Worm (Caenorhabditis elegans) whole organism, mixed stage, embryonic: ENCODE data around the gene srw-122.

Experiments
- bed-3 ChIP-seq: fragments of 200-800 bp; sonication (Bioruptor generic); optimal IDR thresholded peaks from 3 replicates; lab custom pipeline; 2018; ENCODE audit warnings: mild to moderate bottlenecking, missing genetic modification characterization, moderate library complexity, missing compliant biosample characterization
- blmp-1 ChIP-seq: fragments of 150-350 bp; optimal IDR thresholded peaks from 2 replicates; lab custom pipeline; 2014; ENCODE audit warnings: missing biosample characterization, missing genetic modification characterization
- ceh-39 ChIP-seq: fragments of 150-350 bp; optimal IDR thresholded peaks from 2 replicates; lab custom pipeline; 2014; ENCODE audit warnings: missing biosample characterization, missing genetic modification characterization
- ceh-43 ChIP-seq: fragments of 200-800 bp; sonication (Bioruptor generic); optimal IDR thresholded peaks from 2 replicates; lab custom pipeline; 2018; ENCODE audit warnings: mild to moderate bottlenecking, missing genetic modification characterization, moderate library complexity, missing compliant biosample characterization
- cnd-1 ChIP-seq: fragments of 200-800 bp; sonication (Bioruptor generic); optimal IDR thresholded peaks from 2 replicates; lab custom pipeline; 2018; ENCODE audit warnings: mild to moderate bottlenecking, missing genetic modification characterization, missing compliant biosample characterization
- drap-1 ChIP-seq: fragments of 200-800 bp; sonication (Bioruptor generic); optimal IDR thresholded peaks from 3 replicates; lab custom pipeline; 2018; ENCODE audit warnings: mild to moderate bottlenecking, missing genetic modification characterization, missing compliant biosample characterization
- elt-1 ChIP-seq: sonication (generic microtip); optimal IDR thresholded peaks from 2 replicates; lab custom pipeline; 2017; ENCODE audit warnings: missing genetic modification characterization, mild to moderate bottlenecking, missing compliant biosample characterization, antibody characterized with exemption, moderate library complexity, borderline replicate concordance; ENCODE audit not compliant: insufficient read depth
- elt-3 ChIP-seq: fragments of 150-350 bp; optimal IDR thresholded peaks from 2 replicates; lab custom pipeline; 2014; ENCODE audit warnings: missing biosample characterization, missing genetic modification characterization
- ham-2 ChIP-seq: fragments of 200-800 bp; sonication (Bioruptor generic); optimal IDR thresholded peaks from 2 replicates; lab custom pipeline; 2018; ENCODE audit warnings: mild to moderate bottlenecking, missing genetic modification characterization, missing compliant biosample characterization
- hlh-1 ChIP-seq: fragments of 150-350 bp; optimal IDR thresholded peaks from 2 replicates; lab custom pipeline; 2014; ENCODE audit warnings: missing biosample characterization, missing genetic modification reagents, missing genetic modification characterization
- lin-13 ChIP-seq: fragments of 150-350 bp; optimal IDR thresholded peaks from 2 replicates; lab custom pipeline; 2014; ENCODE audit warnings: missing biosample characterization, missing genetic modification characterization
- lin-32 ChIP-seq: fragments of 200-800 bp; sonication (Bioruptor generic); optimal IDR thresholded peaks from 2 replicates; lab custom pipeline; 2018; ENCODE audit warnings: mild to moderate bottlenecking, missing genetic modification characterization, missing compliant biosample characterization
- lsy-2 ChIP-seq: fragments of 150-350 bp; optimal IDR thresholded peaks from 2 replicates; lab custom pipeline; 2014; ENCODE audit warnings: missing biosample characterization, missing genetic modification characterization
- mep-1 ChIP-seq: fragments of 150-350 bp; optimal IDR thresholded peaks from 2 replicates; lab custom pipeline; 2017; ENCODE audit warnings: missing biosample characterization, missing genetic modification reagents, missing genetic modification characterization, inconsistent platforms
- mls-2 ChIP-seq: sonication (generic microtip); optimal IDR thresholded peaks from 2 replicates; lab custom pipeline; 2016; ENCODE audit warnings: mild to moderate bottlenecking, missing genetic modification characterization, moderate library complexity, missing compliant biosample characterization
- nhr-12 ChIP-seq: fragments of 150-350 bp; optimal IDR thresholded peaks from 2 replicates; lab custom pipeline; 2014; ENCODE audit warnings: missing biosample characterization, missing genetic modification characterization
- nhr-28 ChIP-seq: fragments of 150-350 bp; optimal IDR thresholded peaks from 2 replicates; lab custom pipeline; 2014; ENCODE audit warnings: missing biosample characterization, missing genetic modification characterization
- nhr-76 ChIP-seq: sonication (generic microtip); optimal IDR thresholded peaks from 2 replicates; lab custom pipeline; 2017; ENCODE audit warnings: missing biosample characterization, missing genetic modification characterization
- pha-4 ChIP-seq: fragments of 150-350 bp; optimal IDR thresholded peaks from 2 replicates; lab custom pipeline; 2018; ENCODE audit warnings: missing biosample characterization, missing genetic modification reagents, missing genetic modification characterization
- sem-2 ChIP-seq: fragments of 200-800 bp; sonication (Bioruptor generic); optimal IDR thresholded peaks from 2 replicates; lab custom pipeline; 2018; ENCODE audit warnings: mild to moderate bottlenecking, missing genetic modification characterization, missing compliant biosample characterization
- snpc-4 ChIP-seq: fragments of 150-350 bp; optimal IDR thresholded peaks from 2 replicates; lab custom pipeline; 2014; ENCODE audit warnings: missing biosample characterization, missing genetic modification characterization
- sptf-1 ChIP-seq: sonication (generic microtip); optimal IDR thresholded peaks from 2 replicates; lab custom pipeline; 2017; ENCODE audit warnings: mild to moderate bottlenecking, missing genetic modification characterization, moderate library complexity, missing compliant biosample characterization
- tbx-8 ChIP-seq: fragments of 200-800 bp; sonication (Bioruptor generic); optimal IDR thresholded peaks from 2 replicates; lab custom pipeline; 2018; ENCODE audit warnings: mild to moderate bottlenecking, missing genetic modification characterization, moderate library complexity, missing compliant biosample characterization
- unc-120 ChIP-seq: sonication (generic microtip); optimal IDR thresholded peaks from 2 replicates; lab custom pipeline; 2017; ENCODE audit warnings: missing genetic modification characterization, missing compliant biosample characterization; ENCODE audit not compliant: poor library complexity, severe bottlenecking
- unc-39 ChIP-seq: fragments of 150-350 bp; optimal IDR thresholded peaks from 2 replicates; lab custom pipeline; 2014; ENCODE audit warnings: missing biosample characterization, missing genetic modification characterization
- unc-62 ChIP-seq: fragments of 150-350 bp; optimal IDR thresholded peaks from 2 replicates; lab custom pipeline; 2014; ENCODE audit warnings: missing biosample characterization, missing genetic modification reagents, missing genetic modification characterization
- zip-8 ChIP-seq: fragments of 150-350 bp; optimal IDR thresholded peaks from 2 replicates; lab custom pipeline; 2014; ENCODE audit warnings: missing biosample characterization, missing genetic modification characterization

The srw-122 gene

ce11 chrV:2912901-2913300, 39.1 kb downstream of the srw-122 start, which contains the start of gene C31B8.9:
Gene C31B8.9 (minus strand): TSS chrV:2913001.
- no peak for TF ChIP-seq ceh-39
- no peak for TF ChIP-seq unc-120 (tag; lab: Kevin White, UChicago)
- no peak for TF ChIP-seq blmp-1 (tag; lab: Kevin White, UChicago)
- no peak for TF ChIP-seq tbx-8 (GFP tag; lab: Kevin White, UChicago)
- TF ChIP-seq unc-62, result no peak
- TF ChIP-seq snpc-4 (tag; lab: Kevin White, UChicago), result no peak
- TF ChIP-seq sptf-1 (tag; lab: Kevin White, UChicago), result no peak
- TF ChIP-seq unc-39, result no peak
- TF ChIP-seq bed-3 (GFP tag; lab: Kevin White, UChicago), result no peak

DNA sequence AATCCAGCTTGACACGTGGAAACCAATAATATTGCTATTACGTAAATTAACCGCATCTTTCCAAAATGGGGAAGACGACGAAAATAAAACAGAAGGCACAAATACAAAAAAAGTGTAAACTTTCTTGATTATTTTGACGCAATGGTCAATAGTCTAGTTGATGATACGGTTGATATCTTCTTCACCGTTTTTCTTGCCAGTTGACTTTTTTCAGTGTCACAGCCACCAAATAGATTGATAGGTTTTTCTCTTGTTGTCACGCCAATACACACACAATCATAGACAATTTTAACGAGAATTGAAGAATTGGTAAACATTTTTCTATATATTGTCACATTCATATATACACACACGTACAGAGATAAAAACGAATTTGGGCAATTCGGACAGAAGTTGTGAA, 42.5 kb downstream of the srw-122 start, which contains the start of gene zmp-3:
TSS of gene zmp-3 (minus strand) at position 101 of the 400 bp plus-strand sequence.
- TF ChIP-seq lin-32 (no peak), unc-62 (no peak), tbx-8 (GFP tag; lab: Kevin White, UChicago) (no peak), snpc-4 (tag; lab: Kevin White, UChicago) (no peak), hlh-1 (tag; lab: Kevin White, UChicago) (no peak), zip-8 (tag; lab: Kevin White, UChicago) (no peak), drap-1 (GFP tag; lab: Kevin White, UChicago) (no peak), elt-3 (no peak), mep-1 (tag; lab: Kevin White, UChicago) (no peak), cnd-1 (tag; lab: Kevin White, UChicago) (no peak), mls-2 (tag; lab: Kevin White, UChicago) (no peak), nhr-12 (tag; lab: Kevin White, UChicago) (no peak), elt-1 (tag; lab: Kevin White, UChicago) (no peak), blmp-1 (tag; lab: Kevin White, UChicago) (no peak)

DNA sequence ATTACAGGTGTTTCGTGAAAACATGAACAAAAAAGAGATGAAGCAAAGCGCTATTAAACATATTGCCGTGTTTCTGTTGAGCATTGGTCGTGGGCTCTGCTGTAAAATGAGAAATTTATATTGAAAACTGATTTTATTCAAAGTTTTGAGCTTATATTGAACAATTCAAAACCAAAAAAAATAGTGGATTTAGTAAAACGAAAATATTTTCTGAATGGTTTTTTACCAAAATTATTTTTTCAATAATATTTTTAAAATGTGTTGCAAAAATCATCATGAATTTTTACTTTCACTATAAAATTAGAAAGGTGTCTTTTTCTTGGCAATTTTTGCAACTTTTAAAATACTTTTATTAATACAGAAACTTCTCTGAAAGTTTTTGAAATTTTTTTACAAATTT, 48.8 kb downstream of the srw-122 start, which contains the start of gene C31B8.7:
TSS of gene C31B8.7 (minus strand) at position 101 of the 400 bp plus-strand sequence.
- TF ChIP-seq ceh-39 (no peak), lsy-2 (tag; lab: Kevin White, UChicago) (no peak), lin-32 (no peak), nhr-28 (tag; lab: Kevin White, UChicago) (no peak), ceh-43 (no peak), drap-1 (GFP tag; lab: Kevin White, UChicago) (no peak), pha-4 (tag; lab: Kevin White, UChicago) (no peak), elt-1 (tag; lab: Kevin White, UChicago) (no peak), mep-1 (tag; lab: Kevin White, UChicago) (no peak), nhr-12 (tag; lab: Kevin White, UChicago) (no peak), bed-3 (GFP tag; lab: Kevin White, UChicago) (no peak), lin-13 (tag; lab: Kevin White, UChicago) (no peak), snpc-4 (tag; lab: Kevin White, UChicago) (no peak), unc-120 (tag; lab: Kevin White, UChicago) (no peak), sptf-1 (tag; lab: Kevin White, UChicago) (no peak), elt-3 (no peak), sem-2 (GFP tag; lab: Kevin White, UChicago) (no peak), nhr-76 (tag; lab: Kevin White, UChicago) (no peak), ham-2 (GFP tag; lab: Kevin White, UChicago) (no peak)
